Worm (Caenorhabditis elegans) whole organism, mixed stage, embryonic: ENCODE data around the gene mca-1.

ENCODE experiments used
- ceh-43 ChIP-seq: fragments of 200-800 bp; sonication (Bioruptor generic); optimal IDR thresholded peaks from 2 replicates; lab custom pipeline; 2018; ENCODE audit warnings: mild to moderate bottlenecking, missing genetic modification characterization, moderate library complexity, missing compliant biosample characterization
- lin-13 ChIP-seq: fragments of 150-350 bp; optimal IDR thresholded peaks from 2 replicates; lab custom pipeline; 2014; ENCODE audit warnings: missing biosample characterization, missing genetic modification characterization
- lsy-2 ChIP-seq: fragments of 150-350 bp; optimal IDR thresholded peaks from 2 replicates; lab custom pipeline; 2014; ENCODE audit warnings: missing biosample characterization, missing genetic modification characterization
- nhr-237 ChIP-seq: fragments of 150-350 bp; optimal IDR thresholded peaks from 2 replicates; lab custom pipeline; 2014; ENCODE audit warnings: missing biosample characterization, missing genetic modification characterization

DNA sequence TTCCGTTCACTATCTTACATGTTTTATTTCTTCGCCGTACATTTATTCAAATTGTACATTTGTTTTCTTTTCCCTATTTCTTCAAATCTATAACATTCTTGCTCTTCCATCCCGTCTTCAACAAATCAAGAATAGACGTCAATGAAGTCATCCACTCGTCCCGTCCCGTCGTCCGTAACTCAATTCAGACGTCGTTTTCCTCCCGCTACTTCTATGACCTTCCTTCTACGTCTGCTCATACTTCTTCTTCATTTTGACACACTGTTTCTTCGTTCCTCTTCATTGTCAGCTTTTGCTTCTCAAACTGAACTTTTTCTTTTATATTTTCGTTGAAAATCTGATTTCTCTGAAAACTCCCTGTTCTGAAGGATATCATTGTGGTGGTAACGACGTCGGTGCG, 25.3 kb upstream of the mca-1 start:
- no peak for TF ChIP-seq ceh-43
- no peak for TF ChIP-seq nhr-237 (tag; lab: Kevin White, UChicago)
- no peak for TF ChIP-seq lin-13 (tag; lab: Kevin White, UChicago)
- no peak for TF ChIP-seq lsy-2 (tag; lab: Kevin White, UChicago)
